Worm (Caenorhabditis elegans) whole organism, L1 larva: ENCODE results near the gene elo-3.

Experiments used
- ama-1 ChIP-seq: fragments of 150-350 bp; optimal IDR thresholded peaks from 2 replicates; lab custom pipeline; 2014
- fkh-10 ChIP-seq: sonication (generic microtip); optimal IDR thresholded peaks from 2 replicates; lab custom pipeline; 2017; ENCODE audit warnings: missing biosample characterization, missing genetic modification reagents, missing genetic modification characterization
- nhr-76 ChIP-seq: sonication (generic microtip); optimal IDR thresholded peaks from 2 replicates; lab custom pipeline; 2017; ENCODE audit warnings: missing biosample characterization, missing genetic modification characterization
- nhr-90 ChIP-seq: sonication (generic microtip); optimal IDR thresholded peaks from 2 replicates; lab custom pipeline; 2016; ENCODE audit warnings: mild to moderate bottlenecking, missing genetic modification characterization, missing compliant biosample characterization; ENCODE audit not compliant: poor library complexity

- TF ChIP-seq ama-1 (no peak), fkh-10 (GFP tag; lab: Kevin White, UChicago) (no peak), nhr-90 (tag; lab: Kevin White, UChicago) (no peak), nhr-76 (tag; lab: Kevin White, UChicago) (no peak)
Observed at ce11 chrIV:7282957-7283356, 45.4 kb downstream of the elo-3 start, which contains the start of gene C06E4.1.
